Fruit fly (Drosophila melanogaster): ENCODE data around the gene ssp3.
A peak's percentile ranks its signal among the peaks of the same experiment; 100 is the strongest.

Gene ssp3

DNA sequence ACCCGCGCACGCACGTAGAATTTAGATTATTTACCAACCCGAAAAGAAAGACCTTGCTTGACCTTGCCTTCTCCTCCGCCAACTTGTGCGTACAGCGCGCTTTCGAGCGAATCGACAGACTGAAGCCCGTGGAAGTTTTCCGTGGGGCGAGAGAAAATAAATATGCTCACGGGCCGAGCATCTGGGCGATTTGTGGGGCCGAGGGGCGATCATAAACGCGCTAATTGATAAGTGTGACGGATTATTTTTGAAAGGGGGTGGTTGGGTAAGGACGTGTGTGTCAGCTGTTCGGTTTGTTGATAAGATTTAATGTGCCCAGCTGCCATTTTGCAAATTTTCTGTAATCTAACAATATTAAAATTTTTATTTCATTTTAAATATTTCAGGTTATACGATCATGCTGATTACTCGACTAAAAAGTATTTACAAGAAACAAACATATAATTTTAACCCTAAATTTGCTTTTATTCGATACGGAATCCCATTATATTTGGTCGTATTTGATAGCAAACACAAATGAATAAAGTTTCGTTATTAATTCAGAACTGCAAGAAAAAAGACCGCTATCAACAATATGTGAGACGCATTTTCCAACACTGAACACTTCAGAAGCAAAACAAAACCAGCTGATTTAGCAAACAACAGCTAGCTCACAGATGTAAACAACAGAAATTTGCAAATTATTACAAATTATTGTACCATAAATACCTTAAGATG lies 30.5 kb upstream of the ssp3 start, which contains the start of the genes L2HGDH and CG10431:
L2HGDH (minus strand) TSS at position 386 of the 717 bp plus-strand sequence.
CG10431 (plus strand) TSS at position 648 of the 717 bp plus-strand sequence.
- peak; percentile 48 for TF ChIP-seq sv (GFP tag; optimal IDR thresholded peaks at IDR 0.05)
- TF ChIP-seq Hr83 (GFP tag; optimal IDR thresholded peaks at IDR 0.05; ENCODE audit: poor library complexity, severe bottlenecking), result peak; percentile 22
- TF ChIP-seq brk (GFP tag; optimal IDR thresholded peaks at IDR 0.05), result no peak
- no peak for TF ChIP-seq CrebA (GFP tag; optimal IDR thresholded peaks at IDR 0.05; ENCODE audit: borderline replicate concordance)
- no peak for TF ChIP-seq pan (optimal IDR thresholded peaks at IDR 0.05)
- peak; percentile 83 for TF ChIP-seq h (GFP tag; optimal IDR thresholded peaks at IDR 0.05)
- peak; percentile 20 for TF ChIP-seq CG32264 (GFP tag; optimal IDR thresholded peaks at IDR 0.05)
- TF ChIP-seq GATAd (GFP tag; optimal IDR thresholded peaks at IDR 0.05), result peak; percentile 64
- TF ChIP-seq Sp1 (GFP tag; optimal IDR thresholded peaks at IDR 0.05), result peak; percentile 85
- peak; percentile 79 for TF ChIP-seq fru (GFP tag; optimal IDR thresholded peaks at IDR 0.05)
- TF ChIP-seq lola (GFP tag; optimal IDR thresholded peaks at IDR 0.05), result no peak
- TF ChIP-seq N (GFP tag; optimal IDR thresholded peaks at IDR 0.05), result no peak
- TF ChIP-seq ey (GFP tag; optimal IDR thresholded peaks at IDR 0.05), result peak; percentile 52
- peak; percentile 69 for TF ChIP-seq CG9705 (GFP tag; optimal IDR thresholded peaks at IDR 0.05)
- TF ChIP-seq Mio (GFP tag; optimal IDR thresholded peaks at IDR 0.05), result no peak
- TF ChIP-seq rgr (GFP tag; optimal IDR thresholded peaks at IDR 0.05), result peak; percentile 76
- no peak for TF ChIP-seq Myc (optimal IDR thresholded peaks at IDR 0.05)
- no peak for TF ChIP-seq dl (GFP tag; optimal IDR thresholded peaks at IDR 0.05; ENCODE audit: insufficient read depth in 1 of 2, partially characterized antibody in 2 of 2)
- no peak for TF ChIP-seq Rel (GFP tag; optimal IDR thresholded peaks at IDR 0.05)
- peak; percentile 57 for TF ChIP-seq Rel (tag; optimal IDR thresholded peaks at IDR 0.05)
- TF ChIP-seq HLH106 (tag; optimal IDR thresholded peaks at IDR 0.05), result peak; percentile 80
- TF ChIP-seq Dfd (GFP tag; optimal IDR thresholded peaks at IDR 0.05), result no peak
- no peak for TF ChIP-seq jim (GFP tag; optimal IDR thresholded peaks at IDR 0.05)
- TF ChIP-seq Jra (GFP tag; optimal IDR thresholded peaks at IDR 0.05), result peak; percentile 79
- TF ChIP-seq Hnf4 (GFP tag; optimal IDR thresholded peaks at IDR 0.05), result peak; percentile 77
- TF ChIP-seq foxo (GFP tag; optimal IDR thresholded peaks at IDR 0.05), result peak in 1 of 2 experiments; percentile 81
- TF ChIP-seq Dif (GFP tag; optimal IDR thresholded peaks at IDR 0.05; ENCODE audit: partially characterized antibody), result peak; percentile 60
- TF ChIP-seq dmrt93B (GFP tag; optimal IDR thresholded peaks at IDR 0.05), result no peak
- peak; percentile 57 for TF ChIP-seq psq (GFP tag; optimal IDR thresholded peaks at IDR 0.05)
- peak; percentile 57 for TF ChIP-seq woc (GFP tag; optimal IDR thresholded peaks at IDR 0.05)
- TF ChIP-seq tai (GFP tag; optimal IDR thresholded peaks at IDR 0.05), result no peak
- TF ChIP-seq usp (GFP tag; optimal IDR thresholded peaks at IDR 0.05), result no peak
- TF ChIP-seq br (GFP tag; optimal IDR thresholded peaks at IDR 0.05), result peak; percentile 71
- TF ChIP-seq Abd-B (GFP tag; optimal IDR thresholded peaks at IDR 0.05), result no peak
- no peak for TF ChIP-seq Hr78 (GFP tag; optimal IDR thresholded peaks at IDR 0.05)
- peak; percentile 24 for TF ChIP-seq sage (GFP tag; optimal IDR thresholded peaks at IDR 0.05)
- peak; percentile 78 for TF ChIP-seq OdsH (GFP tag; optimal IDR thresholded peaks at IDR 0.05)
- TF ChIP-seq Vsx2 (GFP tag; optimal IDR thresholded peaks at IDR 0.05; ENCODE audit: partially characterized antibody), result no peak
- TF ChIP-seq dsf (GFP tag; optimal IDR thresholded peaks at IDR 0.05; ENCODE audit: borderline replicate concordance), result peak; percentile 32

DNA sequence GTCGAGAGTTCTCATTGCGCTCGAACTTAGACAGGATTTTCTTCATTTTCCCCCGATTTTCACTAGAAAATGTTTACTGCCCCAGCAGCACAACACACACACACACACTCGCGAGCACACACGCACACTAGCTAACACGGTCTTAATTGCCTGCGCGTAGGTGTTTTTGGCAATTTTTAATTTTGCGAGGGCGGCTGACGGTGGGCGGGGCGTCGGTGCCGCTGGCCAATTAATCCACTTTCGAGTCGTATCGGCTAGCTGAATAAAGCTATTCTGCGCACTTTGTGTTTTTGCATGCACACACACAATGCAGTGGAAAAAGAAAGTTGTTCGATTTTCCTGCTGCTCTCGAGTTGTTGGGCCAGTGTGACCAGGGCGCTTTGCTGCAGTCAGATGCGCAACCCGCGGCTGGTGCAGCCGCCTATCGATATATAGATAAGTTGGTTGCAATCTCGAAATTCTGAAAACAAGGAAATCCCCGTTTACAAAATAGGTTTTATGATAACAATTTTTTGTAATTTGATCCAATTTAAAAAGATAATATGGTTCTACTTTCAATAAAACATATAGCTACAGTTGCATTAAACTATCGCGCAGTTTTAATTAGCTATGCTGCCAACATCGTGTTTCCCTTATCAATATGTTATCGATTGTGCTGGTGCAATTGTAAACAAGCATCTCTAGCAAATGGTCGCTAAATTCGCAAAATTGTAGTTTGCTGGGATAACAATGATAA lies 24.8 kb upstream of the ssp3 start, which contains the start of the genes Nak and Tango6:
Nak (minus strand) TSS at position 375 of the 736 bp plus-strand sequence.
Tango6 (plus strand) TSS at position 659 of the 736 bp plus-strand sequence.
- TF ChIP-seq Myc (optimal IDR thresholded peaks at IDR 0.05) (peak; percentile 78), Sp1 (GFP tag; optimal IDR thresholded peaks at IDR 0.05) (peak; percentile 51), Vsx2 (GFP tag; optimal IDR thresholded peaks at IDR 0.05; ENCODE audit: partially characterized antibody) (peak; percentile 95), OdsH (GFP tag; optimal IDR thresholded peaks at IDR 0.05) (peak; percentile 11), Jra (GFP tag; optimal IDR thresholded peaks at IDR 0.05) (peak; percentile 70), lola (GFP tag; optimal IDR thresholded peaks at IDR 0.05) (no peak), CG9705 (GFP tag; optimal IDR thresholded peaks at IDR 0.05) (peak; percentile 29), Abd-B (GFP tag; optimal IDR thresholded peaks at IDR 0.05) (no peak), dl (GFP tag; optimal IDR thresholded peaks at IDR 0.05; ENCODE audit: insufficient read depth in 1 of 2, partially characterized antibody in 2 of 2) (no peak), pan (optimal IDR thresholded peaks at IDR 0.05) (no peak), fru (GFP tag; optimal IDR thresholded peaks at IDR 0.05) (peak; percentile 67), Dfd (GFP tag; optimal IDR thresholded peaks at IDR 0.05) (no peak), Hr78 (GFP tag; optimal IDR thresholded peaks at IDR 0.05) (no peak), N (GFP tag; optimal IDR thresholded peaks at IDR 0.05) (no peak), GATAd (GFP tag; optimal IDR thresholded peaks at IDR 0.05) (peak; percentile 58), rgr (GFP tag; optimal IDR thresholded peaks at IDR 0.05) (peak; percentile 50), ey (GFP tag; optimal IDR thresholded peaks at IDR 0.05) (peak; percentile 11), Rel (GFP tag; optimal IDR thresholded peaks at IDR 0.05) (no peak), Rel (tag; optimal IDR thresholded peaks at IDR 0.05) (peak; percentile 66), psq (GFP tag; optimal IDR thresholded peaks at IDR 0.05) (peak; percentile 15), tai (GFP tag; optimal IDR thresholded peaks at IDR 0.05) (no peak), sv (GFP tag; optimal IDR thresholded peaks at IDR 0.05) (peak; percentile 27), brk (GFP tag; optimal IDR thresholded peaks at IDR 0.05) (no peak), Dif (GFP tag; optimal IDR thresholded peaks at IDR 0.05; ENCODE audit: partially characterized antibody) (no peak), usp (GFP tag; optimal IDR thresholded peaks at IDR 0.05) (no peak), CrebA (GFP tag; optimal IDR thresholded peaks at IDR 0.05; ENCODE audit: borderline replicate concordance) (no peak), Hr83 (GFP tag; optimal IDR thresholded peaks at IDR 0.05; ENCODE audit: poor library complexity, severe bottlenecking) (peak; percentile 24), dmrt93B (GFP tag; optimal IDR thresholded peaks at IDR 0.05) (peak; percentile 16), h (GFP tag; optimal IDR thresholded peaks at IDR 0.05) (peak; percentile 60), woc (GFP tag; optimal IDR thresholded peaks at IDR 0.05) (peak; percentile 86), foxo (GFP tag; optimal IDR thresholded peaks at IDR 0.05) (peak in 1 of 2 experiments; percentile 50), HLH106 (tag; optimal IDR thresholded peaks at IDR 0.05) (peak; percentile 18), sage (GFP tag; optimal IDR thresholded peaks at IDR 0.05) (no peak), CG32264 (GFP tag; optimal IDR thresholded peaks at IDR 0.05) (no peak), br (GFP tag; optimal IDR thresholded peaks at IDR 0.05) (peak; percentile 22), Hnf4 (GFP tag; optimal IDR thresholded peaks at IDR 0.05) (peak; percentile 36), dsf (GFP tag; optimal IDR thresholded peaks at IDR 0.05; ENCODE audit: borderline replicate concordance) (peak; percentile 30)

Data from whole organism, wandering third instar larva.